Worm (Caenorhabditis elegans) whole organism, late embryonic: ENCODE measurements around the gene Y102A5C.27.

Experiments used
- C38D4.7 ChIP-seq: fragments of 200-800 bp; sonication (Bioruptor generic); optimal IDR thresholded peaks from 2 replicates; lab custom pipeline; 2018; ENCODE audit warnings: mild to moderate bottlenecking, missing genetic modification characterization, moderate library complexity, missing compliant biosample characterization
- K09A11.1 ChIP-seq: sonication (generic microtip); optimal IDR thresholded peaks from 2 replicates; lab custom pipeline; 2017; ENCODE audit warnings: antibody characterized with exemption, mild to moderate bottlenecking, missing genetic modification characterization, missing compliant biosample characterization; ENCODE audit not compliant: insufficient read depth
- ama-1 ChIP-seq: fragments of 150-350 bp; optimal IDR thresholded peaks from 2 replicates; lab custom pipeline; 2014
- fkh-10 ChIP-seq: fragments of 150-350 bp; optimal IDR thresholded peaks from 2 replicates; lab custom pipeline; 2014; ENCODE audit warnings: missing biosample characterization, missing genetic modification reagents, missing genetic modification characterization
- gmeb-2 ChIP-seq: sonication (generic microtip); optimal IDR thresholded peaks from 2 replicates; lab custom pipeline; 2016; ENCODE audit warnings: missing genetic modification characterization, inconsistent platforms, missing compliant biosample characterization
- mec-3 ChIP-seq: sonication (generic microtip); optimal IDR thresholded peaks from 2 replicates; lab custom pipeline; 2016; ENCODE audit warnings: borderline replicate concordance, missing genetic modification characterization, missing compliant biosample characterization
- nhr-11 ChIP-seq: fragments of 150-350 bp; optimal IDR thresholded peaks from 2 replicates; lab custom pipeline; 2014; ENCODE audit warnings: missing biosample characterization, missing genetic modification characterization
- nhr-232 ChIP-seq: sonication (generic microtip); optimal IDR thresholded peaks from 2 replicates; lab custom pipeline; 2016; ENCODE audit warnings: missing genetic modification characterization, missing compliant biosample characterization
- pqm-1 ChIP-seq: sonication (generic microtip); optimal IDR thresholded peaks from 2 replicates; lab custom pipeline; 2016; ENCODE audit warnings: missing genetic modification characterization, missing compliant biosample characterization
- sox-2 ChIP-seq: fragments of 200-800 bp; sonication (Bioruptor generic); IDR thresholded peaks from 2 replicates; pipeline ENCODE4 v1.3.6; 2022; ENCODE audit warnings: missing genetic modification reagents, missing genetic modification characterization, missing compliant biosample characterization
- ttx-3 ChIP-seq: sonication (generic microtip); optimal IDR thresholded peaks from 2 replicates; lab custom pipeline; 2016; ENCODE audit warnings: missing genetic modification reagents, missing genetic modification characterization, missing compliant biosample characterization
- ztf-16 ChIP-seq: sonication (generic microtip); optimal IDR thresholded peaks from 2 replicates; lab custom pipeline; 2017; ENCODE audit warnings: missing genetic modification characterization, missing compliant biosample characterization

DNA sequence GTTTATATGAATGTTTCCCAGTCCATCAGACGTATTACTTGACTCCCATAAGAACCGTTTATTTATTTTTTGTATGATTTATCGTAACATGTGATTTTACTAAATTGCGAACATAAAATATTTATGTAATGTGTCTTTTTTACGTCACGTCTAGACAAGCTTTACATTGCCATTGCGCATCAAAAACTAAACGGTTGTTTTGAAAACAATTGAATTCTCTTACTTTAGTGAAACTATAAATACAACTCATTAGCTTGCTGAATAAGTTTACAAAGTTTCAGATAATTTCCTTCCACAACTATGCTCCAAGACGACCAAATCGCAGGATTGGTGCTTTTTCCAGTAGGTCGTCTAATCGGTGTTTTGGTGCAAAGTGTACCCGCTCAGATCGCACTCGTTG lies 13.6 kb downstream of the Y102A5C.27 start, which contains the start of gene srx-54:
- TF ChIP-seq sox-2 (GFP tag; lab: Robert Waterston, UW) = no peak
- TF ChIP-seq pqm-1 (tag; lab: Kevin White, UChicago) = no peak
- TF ChIP-seq fkh-10 (GFP tag; lab: Kevin White, UChicago) = no peak
- no peak for TF ChIP-seq gmeb-2
- TF ChIP-seq mec-3 = no peak
- TF ChIP-seq ama-1 = no peak
- TF ChIP-seq C38D4.7 (GFP tag; lab: Kevin White, UChicago) = no peak
- TF ChIP-seq ztf-16 (tag; lab: Kevin White, UChicago) = no peak
- no peak for TF ChIP-seq nhr-11 (tag; lab: Kevin White, UChicago)
- TF ChIP-seq ttx-3 = no peak
- no peak for TF ChIP-seq K09A11.1 (tag; lab: Kevin White, UChicago)
- no peak for TF ChIP-seq nhr-232 (tag; lab: Kevin White, UChicago)
